Fruit fly (Drosophila melanogaster) whole organism, embryonic: ENCODE results near the gene ben.
A peak's percentile ranks its signal among the peaks of the same experiment; 100 is the strongest.

Source experiments
- Asciz ChIP-seq: fragments of 200-800 bp; sonication (Bioruptor generic); optimal IDR thresholded peaks from 2 replicates; lab custom pipeline; 2017; ENCODE audit warnings: missing biosample characterization, mild to moderate bottlenecking, missing genetic modification characterization, missing genetic modification reagents
- Atf6 ChIP-seq: fragments of 200-800 bp; sonication (Bioruptor generic); IDR thresholded peaks from 2 replicates; pipeline ENCODE4 v1.3.6; 2022; ENCODE audit warnings: missing biosample characterization, missing genetic modification characterization
- Awh ChIP-seq: fragments of 200-800 bp; sonication (Bioruptor generic); IDR thresholded peaks from 2 replicates; pipeline ENCODE4, ENCODE4 v1.3.6; 2022; ENCODE audit warnings: missing biosample characterization, missing genetic modification characterization
- Bgb ChIP-seq: fragments of 200-800 bp; sonication (Bioruptor generic); IDR thresholded peaks from 2 replicates; pipeline ENCODE4 v1.3.6; 2022; ENCODE audit warnings: missing biosample characterization, missing genetic modification characterization; ENCODE audit not compliant: partially characterized antibody
- Blimp-1 ChIP-seq: fragments of 200-800 bp; sonication (Bioruptor generic); optimal IDR thresholded peaks from 3 replicates; lab custom pipeline; 2018; ENCODE audit warnings: missing biosample characterization, missing genetic modification characterization, mild to moderate bottlenecking, moderate library complexity, missing genetic modification reagents
- CG11398 ChIP-seq: fragments of 200-800 bp; sonication (Bioruptor generic); optimal IDR thresholded peaks from 2 replicates; lab custom pipeline; 2016; ENCODE audit warnings: missing biosample characterization, missing genetic modification characterization
- CG12744 ChIP-seq: fragments of 200-800 bp; sonication (Bioruptor generic); optimal IDR thresholded peaks from 2 replicates; lab custom pipeline; 2016; ENCODE audit warnings: missing biosample characterization, missing genetic modification characterization
- CG13624 ChIP-seq: fragments of 200-800 bp; sonication (Bioruptor generic); optimal IDR thresholded peaks from 2 replicates; lab custom pipeline; 2016; ENCODE audit warnings: missing biosample characterization, missing genetic modification characterization
- CG16779 ChIP-seq: fragments of 200-800 bp; sonication (Bioruptor generic); IDR thresholded peaks from 2 replicates; pipeline ENCODE4 v1.3.6; 2022; ENCODE audit warnings: missing biosample characterization, missing genetic modification characterization
- CG16813 ChIP-seq: fragments of 200-800 bp; sonication (Bioruptor generic); IDR thresholded peaks from 3 replicates; pipeline ENCODE4 v1.3.6; 2022; ENCODE audit warnings: missing biosample characterization, missing genetic modification characterization; ENCODE audit not compliant: partially characterized antibody
- CG17186 ChIP-seq: fragments of 200-800 bp; sonication (Bioruptor generic); optimal IDR thresholded peaks from 3 replicates; lab custom pipeline; 2017; ENCODE audit warnings: missing biosample characterization, missing genetic modification reagents, missing genetic modification characterization
- CG2120 ChIP-seq: fragments of 200-800 bp; sonication (Bioruptor generic); optimal IDR thresholded peaks from 3 replicates; lab custom pipeline; 2016; ENCODE audit warnings: missing biosample characterization, missing genetic modification characterization
- CG32532 ChIP-seq: fragments of 200-800 bp; sonication (Bioruptor generic); IDR thresholded peaks from 2 replicates; pipeline ENCODE4 v1.3.6; 2022; ENCODE audit warnings: missing biosample characterization, missing genetic modification characterization
- CG3838 ChIP-seq: fragments of 200-800 bp; sonication (Bioruptor generic); optimal IDR thresholded peaks from 3 replicates; lab custom pipeline; 2016; ENCODE audit warnings: missing biosample characterization, missing genetic modification characterization
- CG42726 ChIP-seq: fragments of 200-800 bp; sonication (Bioruptor generic); IDR thresholded peaks from 2 replicates; pipeline ENCODE4 v1.3.6; 2022; ENCODE audit warnings: missing biosample characterization, missing genetic modification characterization; ENCODE audit not compliant: partially characterized antibody
- CG4617 ChIP-seq: fragments of 200-800 bp; sonication (Bioruptor generic); optimal IDR thresholded peaks from 3 replicates; lab custom pipeline; 2016; ENCODE audit warnings: missing biosample characterization, missing genetic modification characterization, borderline replicate concordance
- CG4854 ChIP-seq: fragments of 200-800 bp; sonication (Bioruptor generic); optimal IDR thresholded peaks from 2 replicates; lab custom pipeline; 2016; ENCODE audit warnings: missing biosample characterization, missing genetic modification characterization, inconsistent platforms
- CG5180 ChIP-seq: fragments of 200-800 bp; sonication (Bioruptor generic); optimal IDR thresholded peaks from 3 replicates; lab custom pipeline; 2017; ENCODE audit warnings: missing biosample characterization, missing genetic modification characterization, mild to moderate bottlenecking, moderate library complexity, missing genetic modification reagents
- CG6654 ChIP-seq: fragments of 200-800 bp; sonication (Bioruptor generic); optimal IDR thresholded peaks from 2 replicates; lab custom pipeline; 2017; ENCODE audit warnings: missing biosample characterization, mild to moderate bottlenecking, missing genetic modification characterization
- CG7963 ChIP-seq: fragments of 200-800 bp; sonication (Bioruptor generic); IDR thresholded peaks from 3 replicates; pipeline ENCODE4 v1.3.6; 2022; ENCODE audit warnings: missing biosample characterization, missing genetic modification characterization; ENCODE audit not compliant: partially characterized antibody
- Dek ChIP-seq: fragments of 200-800 bp; sonication (Bioruptor generic); optimal IDR thresholded peaks from 3 replicates; lab custom pipeline; 2019; ENCODE audit warnings: missing biosample characterization, mild to moderate bottlenecking, missing genetic modification characterization, moderate library complexity
- Dip3 ChIP-seq: fragments of 200-800 bp; sonication (Bioruptor generic); optimal IDR thresholded peaks from 3 replicates; lab custom pipeline; 2016; ENCODE audit warnings: missing biosample characterization, missing genetic modification characterization
- Doc3 ChIP-seq: fragments of 200-800 bp; sonication (Bioruptor generic); IDR thresholded peaks from 3 replicates; pipeline ENCODE4 v1.3.6; 2022; ENCODE audit warnings: missing biosample characterization, missing genetic modification characterization; ENCODE audit not compliant: partially characterized antibody
- E2f2 ChIP-seq: fragments of 200-800 bp; sonication (Bioruptor generic); IDR thresholded peaks from 2 replicates; pipeline ENCODE4 v1.3.6; 2022; ENCODE audit warnings: missing biosample characterization, missing genetic modification characterization
- Elba2 ChIP-seq: fragments of 200-800 bp; sonication (Bioruptor generic); optimal IDR thresholded peaks from 3 replicates; lab custom pipeline; 2016; ENCODE audit warnings: missing biosample characterization, missing genetic modification characterization
- Ets65A ChIP-seq: fragments of 200-800 bp; sonication (Bioruptor generic); peaks from one replicate; lab custom pipeline; 2016; ENCODE audit warnings: missing biosample characterization, missing genetic modification characterization
- Gug ChIP-seq: fragments of 200-800 bp; sonication (Bioruptor generic); IDR thresholded peaks from 4 replicates; pipeline ENCODE4 v1.3.6; 2022; ENCODE audit warnings: missing biosample characterization, missing genetic modification characterization
- HLH3B ChIP-seq: fragments of 200-800 bp; sonication (Bioruptor generic); IDR thresholded peaks from 2 replicates; pipeline ENCODE4 v1.3.6; 2022; ENCODE audit warnings: missing biosample characterization, missing genetic modification characterization
- HmgD ChIP-seq: fragments of 200-800 bp; sonication (Bioruptor generic); optimal IDR thresholded peaks from 3 replicates; lab custom pipeline; 2016; ENCODE audit warnings: missing biosample characterization, missing genetic modification characterization
- Med ChIP-seq: fragments of 200-800 bp; sonication (Bioruptor generic); peaks from one replicate; lab custom pipeline; 2016; ENCODE audit warnings: missing biosample characterization, missing genetic modification characterization, mild to moderate bottlenecking, inconsistent platforms, moderate library complexity
- Opbp ChIP-seq: fragments of 200-800 bp; sonication (Bioruptor generic); IDR thresholded peaks from 3 replicates; pipeline ENCODE4 v1.3.6; 2022; ENCODE audit warnings: missing biosample characterization, missing genetic modification characterization; ENCODE audit not compliant: partially characterized antibody
- amos ChIP-seq: fragments of 200-800 bp; sonication (Bioruptor generic); IDR thresholded peaks from 2 replicates; pipeline ENCODE4 v1.3.6; 2022; ENCODE audit warnings: missing biosample characterization, missing genetic modification characterization; ENCODE audit not compliant: partially characterized antibody
- ato ChIP-seq: fragments of 200-800 bp; sonication (Bioruptor generic); IDR thresholded peaks from 2 replicates; pipeline ENCODE4 v1.3.6; 2022; ENCODE audit warnings: missing biosample characterization, missing genetic modification characterization; ENCODE audit not compliant: partially characterized antibody
- chinmo ChIP-seq: fragments of 200-800 bp; sonication (Bioruptor generic); IDR thresholded peaks from 4 replicates; pipeline ENCODE4 v1.3.6; 2022; ENCODE audit warnings: missing biosample characterization, missing genetic modification characterization; ENCODE audit not compliant: partially characterized antibody
- jumu ChIP-seq: fragments of 200-800 bp; sonication (Bioruptor generic); optimal IDR thresholded peaks from 3 replicates; lab custom pipeline; 2016; ENCODE audit warnings: missing biosample characterization, missing genetic modification characterization
- kay ChIP-seq: fragments of 200-800 bp; sonication (Bioruptor generic); optimal IDR thresholded peaks from 2 replicates; lab custom pipeline; 2016; ENCODE audit warnings: missing biosample characterization, missing genetic modification characterization
- mam ChIP-seq: fragments of 200-800 bp; sonication (Bioruptor generic); optimal IDR thresholded peaks from 3 replicates; lab custom pipeline; 2016; ENCODE audit warnings: missing biosample characterization, missing genetic modification characterization
- nerfin-1 ChIP-seq: fragments of 200-800 bp; sonication (Bioruptor generic); optimal IDR thresholded peaks from 3 replicates; lab custom pipeline; 2019; ENCODE audit warnings: missing biosample characterization, mild to moderate bottlenecking, missing genetic modification characterization, moderate library complexity
- nerfin-2 ChIP-seq: fragments of 200-800 bp; sonication (Bioruptor generic); IDR thresholded peaks from 2 replicates; pipeline ENCODE4 v1.3.6; 2022; ENCODE audit warnings: missing biosample characterization, missing genetic modification characterization; ENCODE audit not compliant: partially characterized antibody
- pfk ChIP-seq: fragments of 200-800 bp; sonication (Bioruptor generic); optimal IDR thresholded peaks from 2 replicates; lab custom pipeline; 2018; ENCODE audit warnings: missing biosample characterization, mild to moderate bottlenecking, missing genetic modification characterization, moderate library complexity
- pzg ChIP-seq: fragments of 200-800 bp; sonication (Bioruptor generic); optimal IDR thresholded peaks from 3 replicates; lab custom pipeline; 2018; ENCODE audit warnings: missing biosample characterization, mild to moderate bottlenecking, missing genetic modification characterization, moderate library complexity
- sc ChIP-seq, 3 experiments: fragments of >200 bp in 2 of 3; fragments of 200-800 bp in 1 of 3; sonication (Bioruptor generic) in 1 of 3; optimal IDR thresholded peaks; 2 replicates in 2 of 3; 3 replicates in 1 of 3; lab custom pipeline; 2017; ENCODE audit warnings: mild to moderate bottlenecking in 1 of 3, missing biosample characterization in 1 of 3, missing genetic modification characterization in 1 of 3, missing genetic modification reagents in 1 of 3
- sima ChIP-seq: fragments of 200-800 bp; sonication (Bioruptor generic); optimal IDR thresholded peaks from 2 replicates; lab custom pipeline; 2016; ENCODE audit warnings: missing biosample characterization, missing genetic modification characterization
- tgo ChIP-seq: fragments of 200-800 bp; sonication (Bioruptor generic); IDR thresholded peaks from 3 replicates; pipeline ENCODE4 v1.3.6; 2022; ENCODE audit warnings: missing biosample characterization, missing genetic modification characterization
- toy ChIP-seq: fragments of 200-800 bp; sonication (Bioruptor generic); IDR thresholded peaks from 2 replicates; pipeline ENCODE4 v1.3.6; 2022; ENCODE audit warnings: missing biosample characterization, missing genetic modification characterization
- unpg ChIP-seq: fragments of 200-800 bp; sonication (Bioruptor generic); optimal IDR thresholded peaks from 3 replicates; lab custom pipeline; 2018; ENCODE audit warnings: missing biosample characterization, mild to moderate bottlenecking, missing genetic modification characterization, moderate library complexity
- zf30C ChIP-seq: fragments of 200-800 bp; sonication (Bioruptor generic); optimal IDR thresholded peaks from 3 replicates; lab custom pipeline; 2018; ENCODE audit warnings: missing biosample characterization, mild to moderate bottlenecking, missing genetic modification characterization

Gene ben

DNA sequence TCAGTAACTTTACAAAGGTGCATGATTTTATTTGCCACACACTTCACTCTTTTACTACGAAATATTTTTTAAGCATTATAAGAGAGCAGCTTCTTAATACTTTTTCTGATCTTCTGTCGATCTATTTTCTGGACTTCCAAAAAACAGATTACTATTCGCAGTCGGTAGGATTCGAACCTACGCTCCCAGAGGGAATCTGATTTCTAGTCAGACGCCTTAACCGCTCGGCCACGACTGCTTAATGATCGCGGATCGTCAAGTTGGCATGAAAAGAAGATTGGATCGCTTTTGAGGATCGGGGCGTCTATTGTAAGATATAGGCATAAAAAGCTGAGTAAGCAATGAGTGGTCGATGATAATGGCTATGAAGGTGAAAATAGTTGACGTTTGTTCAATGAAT, 29.3 kb downstream of the ben start (continued):
- TF ChIP-seq nerfin-2 = 0 out of 2 replicates have a peak, but pooled peaks have one; percentile 23
- TF ChIP-seq sima (GFP tag; lab: Kevin White, UChicago) = no peak
- TF ChIP-seq CG6654 (GFP tag; lab: Kevin White, UChicago) = no peak
- no peak for TF ChIP-seq jumu (GFP tag; lab: Kevin White, UChicago)
- TF ChIP-seq CG5180 (GFP tag; lab: Kevin White, UChicago) = no peak
- TF ChIP-seq Awh (GFP tag; lab: Robert Waterston, UW) = no peak
- no peak for TF ChIP-seq CG2120 (GFP tag; lab: Kevin White, UChicago)
- no peak for TF ChIP-seq CG4617
- 0 out of 2 replicates have a peak, but pooled peaks have one; percentile 31 for TF ChIP-seq ato (GFP tag; lab: Robert Waterston, UW)
- TF ChIP-seq sc (optimal IDR thresholded peaks at IDR 0.05; lab: Kevin White, UChicago) = no peak
- no peak for TF ChIP-seq sc (GFP tag; optimal IDR thresholded peaks at IDR 0.05; lab: Kevin White, UChicago)
- TF ChIP-seq CG11398 (GFP tag; lab: Kevin White, UChicago) = no peak
- no peak for TF ChIP-seq zf30C (GFP tag; lab: Kevin White, UChicago)
- TF ChIP-seq Doc3 (GFP tag; lab: Robert Waterston, UW) = no peak
- TF ChIP-seq CG16779 = no peak
- no peak for TF ChIP-seq Dek (tag; lab: Kevin White, UChicago)
- no peak for TF ChIP-seq Med (GFP tag; lab: Kevin White, UChicago)
- no peak for TF ChIP-seq Atf6 (GFP tag; lab: Robert Waterston, UW)
- no peak for TF ChIP-seq Blimp-1 (GFP tag; lab: Kevin White, UChicago)
- TF ChIP-seq HLH3B (GFP tag; lab: Robert Waterston, UW) = no peak
- TF ChIP-seq nerfin-1 = no peak
- TF ChIP-seq E2f2 = no peak
- peak; percentile 70; the same call in 1 of the 2 replicates for TF ChIP-seq amos (GFP tag; lab: Robert Waterston, UW)
- no peak for TF ChIP-seq CG12744 (GFP tag; lab: Kevin White, UChicago)
- peak; percentile 62; the same call in 1 of the 3 replicates for TF ChIP-seq Opbp (GFP tag; lab: Robert Waterston, UW)
- TF ChIP-seq Bgb = peak; percentile 51
- peak; percentile 61; the same call in 1 of the 2 replicates for TF ChIP-seq CG42726 (GFP tag; lab: Robert Waterston, UW)
- no peak for TF ChIP-seq CG4854 (GFP tag; lab: Kevin White, UChicago)
- TF ChIP-seq HmgD (GFP tag; lab: Kevin White, UChicago) = no peak
- no peak for TF ChIP-seq pfk (GFP tag; lab: Kevin White, UChicago)
- TF ChIP-seq Asciz = no peak
- TF ChIP-seq tgo (GFP tag; lab: Robert Waterston, UW) = no peak
- TF ChIP-seq chinmo (GFP tag; lab: Robert Waterston, UW) = no peak
- no peak for TF ChIP-seq mam
- no peak for TF ChIP-seq Ets65A
- no peak for TF ChIP-seq Elba2 (GFP tag; lab: Kevin White, UChicago)
- TF ChIP-seq CG13624 (GFP tag; lab: Kevin White, UChicago) = no peak
- no peak for TF ChIP-seq Dip3 (GFP tag; lab: Kevin White, UChicago)
- TF ChIP-seq CG3838 (GFP tag; lab: Kevin White, UChicago) = no peak
- no peak for TF ChIP-seq CG32532 (GFP tag; lab: Robert Waterston, UW)
- TF ChIP-seq kay (GFP tag; lab: Kevin White, UChicago) = no peak
- no peak for TF ChIP-seq Gug (GFP tag; lab: Robert Waterston, UW)
- TF ChIP-seq CG7963 (GFP tag; lab: Robert Waterston, UW) = 0 out of 3 replicates have a peak, but pooled peaks have one; percentile 44
- TF ChIP-seq pzg (GFP tag; lab: Kevin White, UChicago) = no peak
- TF ChIP-seq CG17186 = no peak
- TF ChIP-seq CG16813 (GFP tag; lab: Robert Waterston, UW) = peak; percentile 67
- TF ChIP-seq toy = no peak
- no peak for TF ChIP-seq unpg (GFP tag; lab: Kevin White, UChicago)
- TF ChIP-seq, all 482 proteins: peak for 12
